Fruit fly (Drosophila melanogaster) whole organism, embryonic: ENCODE measurements around the gene CheB93b.

Experiments used
- Ada2b ChIP-seq: fragments of 200-800 bp; sonication (Bioruptor generic); IDR thresholded peaks from 2 replicates; pipeline ENCODE4 v1.3.6; 2022; ENCODE audit warnings: missing biosample characterization, missing genetic modification characterization
- B-H1 ChIP-seq: fragments of 200-800 bp; sonication (Bioruptor generic); IDR thresholded peaks from 3 replicates; pipeline ENCODE4 v1.3.6; 2022; ENCODE audit warnings: missing biosample characterization, missing genetic modification characterization
- CG10209 ChIP-seq: fragments of 200-800 bp; sonication (Bioruptor generic); optimal IDR thresholded peaks from 3 replicates; lab custom pipeline; 2017; ENCODE audit warnings: missing biosample characterization, mild to moderate bottlenecking, missing genetic modification characterization, missing genetic modification reagents
- CG1024 ChIP-seq: fragments of 200-800 bp; sonication (Bioruptor generic); IDR thresholded peaks from 2 replicates; pipeline ENCODE4 v1.3.6; 2022; ENCODE audit warnings: missing biosample characterization, missing genetic modification characterization
- CG10321 ChIP-seq: fragments of 200-800 bp; sonication (Bioruptor generic); IDR thresholded peaks from 2 replicates; pipeline ENCODE4 v1.3.6; 2022; ENCODE audit warnings: missing biosample characterization, missing genetic modification characterization
- CG10654 ChIP-seq: fragments of 200-800 bp; sonication (Bioruptor generic); optimal IDR thresholded peaks from 2 replicates; lab custom pipeline; 2016; ENCODE audit warnings: missing biosample characterization, missing genetic modification characterization
- CG11247 ChIP-seq: fragments of 200-800 bp; sonication (Bioruptor generic); IDR thresholded peaks from 2 replicates; pipeline ENCODE4 v1.3.6; 2022; ENCODE audit warnings: missing biosample characterization, missing genetic modification characterization
- CG11504 ChIP-seq: fragments of 200-800 bp; sonication (Bioruptor generic); optimal IDR thresholded peaks from 3 replicates; lab custom pipeline; 2019; ENCODE audit warnings: missing biosample characterization, mild to moderate bottlenecking, missing genetic modification characterization, moderate library complexity
- CG1233 ChIP-seq: fragments of 200-800 bp; sonication (Bioruptor generic); optimal IDR thresholded peaks from 4 replicates; lab custom pipeline; 2018; ENCODE audit warnings: missing biosample characterization, mild to moderate bottlenecking, missing genetic modification characterization
- CG14014 ChIP-seq: fragments of 200-800 bp; sonication (Bioruptor generic); IDR thresholded peaks from 2 replicates; pipeline ENCODE4 v1.3.6; 2022; ENCODE audit warnings: missing biosample characterization, missing genetic modification characterization
- CG14441 ChIP-seq: fragments of 200-800 bp; sonication (Bioruptor generic); IDR thresholded peaks from 2 replicates; pipeline ENCODE4 v1.3.6; 2022; ENCODE audit warnings: missing biosample characterization, missing genetic modification characterization
- CG14860 ChIP-seq: fragments of 200-800 bp; sonication (Bioruptor generic); IDR thresholded peaks from 3 replicates; pipeline ENCODE4 v1.3.6; 2022; ENCODE audit warnings: missing biosample characterization, missing genetic modification characterization; ENCODE audit not compliant: partially characterized antibody
- CG1529 ChIP-seq: fragments of 200-800 bp; sonication (Bioruptor generic); optimal IDR thresholded peaks from 3 replicates; lab custom pipeline; 2018; ENCODE audit warnings: missing biosample characterization, missing genetic modification characterization
- CG17328 ChIP-seq: fragments of 200-800 bp; sonication (Bioruptor generic); IDR thresholded peaks from 2 replicates; pipeline ENCODE4 v1.3.6; 2022; ENCODE audit warnings: missing biosample characterization, missing genetic modification characterization
- CG17829 ChIP-seq: fragments of 200-800 bp; optimal IDR thresholded peaks from 2 replicates; lab custom pipeline; 2019; ENCODE audit warnings: missing biosample characterization, mild to moderate bottlenecking, missing genetic modification characterization, moderate library complexity
- CG18262 ChIP-seq: fragments of 200-800 bp; optimal IDR thresholded peaks from 3 replicates; lab custom pipeline; 2019; ENCODE audit warnings: missing biosample characterization, mild to moderate bottlenecking, missing genetic modification characterization, moderate library complexity
- CG2678 ChIP-seq: fragments of 200-800 bp; sonication (Bioruptor generic); optimal IDR thresholded peaks from 3 replicates; lab custom pipeline; 2019; ENCODE audit warnings: missing biosample characterization, mild to moderate bottlenecking, missing genetic modification characterization, moderate library complexity
- CG2889 ChIP-seq: fragments of 200-800 bp; sonication (Bioruptor generic); IDR thresholded peaks from 3 replicates; pipeline ENCODE4 v1.3.6; 2022; ENCODE audit warnings: missing biosample characterization, missing genetic modification characterization
- CG33213 ChIP-seq: fragments of 200-800 bp; sonication (Bioruptor generic); optimal IDR thresholded peaks from 3 replicates; lab custom pipeline; 2016; ENCODE audit warnings: missing biosample characterization, missing genetic modification characterization
- CG4617 ChIP-seq: fragments of 200-800 bp; sonication (Bioruptor generic); optimal IDR thresholded peaks from 3 replicates; lab custom pipeline; 2016; ENCODE audit warnings: missing biosample characterization, missing genetic modification characterization, borderline replicate concordance
- CG6272 ChIP-seq: fragments of 200-800 bp; sonication (Bioruptor generic); IDR thresholded peaks from 2 replicates; pipeline ENCODE4 v1.3.6; 2022; ENCODE audit warnings: missing biosample characterization, missing genetic modification characterization
- CG9609 ChIP-seq: fragments of 200-800 bp; sonication (Bioruptor generic); optimal IDR thresholded peaks from 3 replicates; lab custom pipeline; 2016; ENCODE audit warnings: missing biosample characterization, missing genetic modification characterization
- CG9797 ChIP-seq: fragments of 200-800 bp; sonication (Bioruptor generic); optimal IDR thresholded peaks from 3 replicates; lab custom pipeline; 2018; ENCODE audit warnings: missing biosample characterization, mild to moderate bottlenecking, missing genetic modification characterization
- Camta ChIP-seq: fragments of 200-800 bp; sonication (Bioruptor generic); optimal IDR thresholded peaks from 2 replicates; lab custom pipeline; 2016; ENCODE audit warnings: missing biosample characterization, missing genetic modification characterization
- Dbx ChIP-seq: fragments of 200-800 bp; sonication (Bioruptor generic); IDR thresholded peaks from 3 replicates; pipeline ENCODE4 v1.3.6; 2022; ENCODE audit warnings: missing biosample characterization, missing genetic modification characterization
- Deaf1 ChIP-seq: fragments of 200-800 bp; optimal IDR thresholded peaks from 3 replicates; lab custom pipeline; 2019; ENCODE audit warnings: missing biosample characterization, mild to moderate bottlenecking, missing genetic modification characterization, moderate library complexity
- Dip3 ChIP-seq: fragments of 200-800 bp; sonication (Bioruptor generic); optimal IDR thresholded peaks from 3 replicates; lab custom pipeline; 2016; ENCODE audit warnings: missing biosample characterization, missing genetic modification characterization
- Doc3 ChIP-seq: fragments of 200-800 bp; sonication (Bioruptor generic); IDR thresholded peaks from 3 replicates; pipeline ENCODE4 v1.3.6; 2022; ENCODE audit warnings: missing biosample characterization, missing genetic modification characterization; ENCODE audit not compliant: partially characterized antibody
- E2f2 ChIP-seq: fragments of 200-800 bp; sonication (Bioruptor generic); IDR thresholded peaks from 2 replicates; pipeline ENCODE4 v1.3.6; 2022; ENCODE audit warnings: missing biosample characterization, missing genetic modification characterization
- GATAe ChIP-seq: fragments of 200-800 bp; sonication (Bioruptor generic); conservative IDR thresholded peaks from 2 replicates; pipeline ENCODE4 v1.3.6; 2022; ENCODE audit warnings: missing biosample characterization, missing genetic modification characterization
- NK7.1 ChIP-seq: fragments of 200-800 bp; sonication (Bioruptor generic); optimal IDR thresholded peaks from 3 replicates; lab custom pipeline; 2016; ENCODE audit warnings: missing biosample characterization, missing genetic modification characterization
- Sox102F ChIP-seq: fragments of 200-800 bp; sonication (Bioruptor generic); optimal IDR thresholded peaks from 2 replicates; lab custom pipeline; 2018; ENCODE audit warnings: missing biosample characterization, mild to moderate bottlenecking, missing genetic modification characterization, moderate library complexity
- Trl ChIP-seq, 3 experiments: fragments of >200 bp in 2 of 3; fragments of 200-800 bp in 1 of 3; sonication (Bioruptor generic) in 1 of 3; optimal IDR thresholded peaks; 2 replicates in 1 of 3; 3 replicates in 2 of 3; lab custom pipeline; 2016 to 2017; ENCODE audit warnings: missing biosample characterization in 1 of 3, missing genetic modification characterization in 1 of 3
- Usf ChIP-seq: fragments of 200-800 bp; sonication (Bioruptor generic); optimal IDR thresholded peaks from 2 replicates; lab custom pipeline; 2017; ENCODE audit warnings: missing genotype, missing biosample characterization, missing genetic modification characterization
- al ChIP-seq: fragments of 200-800 bp; sonication (Bioruptor generic); IDR thresholded peaks from 2 replicates; pipeline ENCODE4 v1.3.6; 2022; ENCODE audit warnings: missing biosample characterization, missing genetic modification characterization
- ap ChIP-seq: fragments of 200-800 bp; sonication (Bioruptor generic); IDR thresholded peaks from 2 replicates; pipeline ENCODE4 v1.3.6; 2022; ENCODE audit warnings: missing biosample characterization, missing genetic modification characterization
- cato ChIP-seq: fragments of 200-800 bp; sonication (Bioruptor generic); optimal IDR thresholded peaks from 2 replicates; lab custom pipeline; 2016; ENCODE audit warnings: missing biosample characterization, missing genetic modification characterization, borderline replicate concordance
- disco-r ChIP-seq: fragments of 200-800 bp; sonication (Bioruptor generic); optimal IDR thresholded peaks from 2 replicates; lab custom pipeline; 2016; ENCODE audit warnings: missing biosample characterization, missing genetic modification characterization
- dpn ChIP-seq, 2 experiments: fragments of 200-800 bp; sonication (Bioruptor generic); optimal IDR thresholded peaks; 3 replicates each; lab custom pipeline; 2016; ENCODE audit warnings: missing biosample characterization in 2 of 2, missing genetic modification characterization in 2 of 2
- fd3F ChIP-seq: fragments of 200-800 bp; sonication (Bioruptor generic); optimal IDR thresholded peaks from 2 replicates; lab custom pipeline; 2018; ENCODE audit warnings: missing biosample characterization, mild to moderate bottlenecking, missing genetic modification characterization, moderate library complexity
- fru ChIP-seq: fragments of >200 bp; optimal IDR thresholded peaks from 2 replicates; lab custom pipeline; 2017
- gce ChIP-seq: fragments of 200-800 bp; sonication (Bioruptor generic); IDR thresholded peaks from 3 replicates; pipeline ENCODE4 v1.3.6; 2022; ENCODE audit warnings: missing biosample characterization, missing genetic modification characterization
- hth ChIP-seq: fragments of >200 bp; optimal IDR thresholded peaks from 2 replicates; lab custom pipeline; 2017; ENCODE audit warnings: inconsistent platforms
- klu ChIP-seq: fragments of 200-800 bp; sonication (Bioruptor generic); IDR thresholded peaks from 2 replicates; pipeline ENCODE4 v1.3.6; 2022; ENCODE audit warnings: missing biosample characterization, missing genetic modification characterization
- lilli ChIP-seq: fragments of 200-800 bp; sonication (Bioruptor generic); optimal IDR thresholded peaks from 3 replicates; lab custom pipeline; 2016; ENCODE audit warnings: missing biosample characterization, missing genetic modification characterization
- mld ChIP-seq: fragments of 200-800 bp; sonication (Bioruptor generic); IDR thresholded peaks from 3 replicates; pipeline ENCODE4 v1.3.6; 2022; ENCODE audit warnings: missing biosample characterization, missing genetic modification characterization; ENCODE audit not compliant: partially characterized antibody
- nau ChIP-seq: fragments of 200-800 bp; sonication (Bioruptor generic); optimal IDR thresholded peaks from 3 replicates; lab custom pipeline; 2017; ENCODE audit warnings: missing biosample characterization, mild to moderate bottlenecking, missing genetic modification characterization, missing genetic modification reagents
- nom ChIP-seq: fragments of 200-800 bp; sonication (Bioruptor generic); optimal IDR thresholded peaks from 2 replicates; lab custom pipeline; 2017; ENCODE audit warnings: missing biosample characterization, missing genetic modification characterization, mild to moderate bottlenecking, moderate library complexity, missing genetic modification reagents
- rib ChIP-seq: fragments of 200-800 bp; sonication (Bioruptor generic); IDR thresholded peaks from 2 replicates; pipeline ENCODE4 v1.3.6; 2022; ENCODE audit warnings: missing biosample characterization, missing genetic modification characterization
- row ChIP-seq: fragments of 200-800 bp; sonication (Bioruptor generic); IDR thresholded peaks from 3 replicates; pipeline ENCODE4 v1.3.6; 2022; ENCODE audit warnings: missing biosample characterization, missing genetic modification characterization
- sug ChIP-seq: fragments of 200-800 bp; optimal IDR thresholded peaks from 2 replicates; lab custom pipeline; 2019; ENCODE audit warnings: missing biosample characterization, mild to moderate bottlenecking, missing genetic modification characterization, moderate library complexity
- tgo ChIP-seq: fragments of 200-800 bp; sonication (Bioruptor generic); IDR thresholded peaks from 3 replicates; pipeline ENCODE4 v1.3.6; 2022; ENCODE audit warnings: missing biosample characterization, missing genetic modification characterization

The CheB93b gene

dm6 chr3R:21419932-21420331, 11.0 kb downstream of the CheB93b start (continued):
- no peak for TF ChIP-seq Camta (GFP tag; lab: Kevin White, UChicago)
- TF ChIP-seq GATAe (GFP tag; lab: Robert Waterston, UW): no peak
- TF ChIP-seq CG1529 (GFP tag; lab: Kevin White, UChicago): no peak
- TF ChIP-seq fd3F (GFP tag; lab: Kevin White, UChicago): no peak
- no peak for TF ChIP-seq CG14014 (GFP tag; lab: Robert Waterston, UW)
- peak; percentile 80 for TF ChIP-seq CG17829
- no peak for TF ChIP-seq CG9797 (GFP tag; lab: Kevin White, UChicago)
- TF ChIP-seq CG10209 (GFP tag; lab: Kevin White, UChicago): no peak
- no peak for TF ChIP-seq hth
- no peak for TF ChIP-seq CG2678
- no peak for TF ChIP-seq dpn (GFP tag; optimal IDR thresholded peaks at IDR 0.05; lab: Kevin White, UChicago)
- peak; percentile 42; the same call in 1 of the 3 replicates for TF ChIP-seq tgo
- no peak for TF ChIP-seq fru (lab: Kevin White, UChicago)
- no peak for TF ChIP-seq CG4617
- peak; percentile 44 for TF ChIP-seq Sox102F (GFP tag; lab: Kevin White, UChicago)
- TF ChIP-seq cato (GFP tag; lab: Kevin White, UChicago): no peak
- peak; percentile 74 for TF ChIP-seq CG11504 (tag; lab: Kevin White, UChicago)
- TF ChIP-seq al (GFP tag; lab: Robert Waterston, UW): peak; percentile 50
- no peak for TF ChIP-seq CG6272 (GFP tag; lab: Robert Waterston, UW)
- peak; percentile 37 for TF ChIP-seq CG10654 (GFP tag; lab: Kevin White, UChicago)
- TF ChIP-seq NK7.1 (GFP tag; lab: Kevin White, UChicago): no peak
- no peak for TF ChIP-seq CG17328 (GFP tag; lab: Robert Waterston, UW)
- no peak for TF ChIP-seq B-H1 (GFP tag; lab: Robert Waterston, UW)
- TF ChIP-seq nom (GFP tag; lab: Kevin White, UChicago): no peak
- no peak for TF ChIP-seq CG33213
- peak; percentile 46; the same call in 1 of the 2 replicates for TF ChIP-seq Ada2b (GFP tag; lab: Robert Waterston, UW)
- no peak for TF ChIP-seq klu (GFP tag; lab: Robert Waterston, UW)
- no peak for TF ChIP-seq sug (tag; lab: Kevin White, UChicago)
- no peak for TF ChIP-seq CG14860 (GFP tag; lab: Robert Waterston, UW)
- TF ChIP-seq disco-r (GFP tag; lab: Kevin White, UChicago): no peak
- TF ChIP-seq Doc3 (GFP tag; lab: Robert Waterston, UW): no peak
- TF ChIP-seq mld (GFP tag; lab: Robert Waterston, UW): no peak
- TF ChIP-seq Usf (GFP tag; lab: Kevin White, UChicago): no peak
- no peak for TF ChIP-seq rib
- TF ChIP-seq gce (GFP tag; lab: Robert Waterston, UW): no peak
- no peak for TF ChIP-seq CG9609
- TF ChIP-seq Dbx (GFP tag; lab: Robert Waterston, UW): no peak
- no peak for TF ChIP-seq CG1024 (GFP tag; lab: Robert Waterston, UW)
- peak; percentile 27; the same call in 1 of the 3 replicates for TF ChIP-seq row (GFP tag; lab: Robert Waterston, UW)
- no peak for TF ChIP-seq CG11247 (GFP tag; lab: Robert Waterston, UW)
- peak; percentile 23; the same call in 1 of the 2 replicates for TF ChIP-seq CG14441 (GFP tag; lab: Robert Waterston, UW)
- TF ChIP-seq CG1233 (GFP tag; lab: Kevin White, UChicago): peak; percentile 43
- TF ChIP-seq Deaf1 (tag; lab: Kevin White, UChicago): peak; percentile 28
- no peak for TF ChIP-seq Dip3 (GFP tag; lab: Kevin White, UChicago)
- TF ChIP-seq ap: no peak
- TF ChIP-seq CG2889: no peak
- no peak for TF ChIP-seq CG10321 (GFP tag; lab: Robert Waterston, UW)
- TF ChIP-seq CG18262: peak; percentile 79
- no peak for TF ChIP-seq lilli
- no peak for TF ChIP-seq E2f2 (GFP tag; lab: Robert Waterston, UW)
- no peak for TF ChIP-seq Trl (optimal IDR thresholded peaks at IDR 0.05; lab: Kevin White, UChicago)
- no peak for TF ChIP-seq Trl (GFP tag; optimal IDR thresholded peaks at IDR 0.05; lab: Kevin White, UChicago)
- TF ChIP-seq nau (GFP tag; lab: Kevin White, UChicago): no peak
